Worm (Caenorhabditis elegans): Measurements from ENCODE around the gene C18H7.1.

DNA sequence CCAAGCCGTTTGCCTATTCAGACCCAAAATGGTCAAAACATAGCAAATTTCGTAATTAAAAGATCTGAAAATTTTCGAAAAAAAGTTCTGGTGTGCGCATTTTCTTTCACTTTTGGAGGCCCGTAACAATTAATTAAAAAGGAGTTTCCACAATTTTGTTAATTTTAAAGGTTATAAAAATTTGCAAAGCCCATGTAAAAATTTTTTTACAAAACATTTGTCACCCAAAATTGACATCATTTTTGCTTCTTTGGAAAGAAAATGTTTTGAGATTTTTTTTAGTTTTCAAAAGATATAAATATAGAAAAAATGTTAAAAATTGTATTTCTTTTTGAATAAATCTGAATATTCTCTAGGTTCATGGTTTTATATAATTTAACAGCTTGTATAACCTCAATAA, 51.6 kb downstream of the C18H7.1 start, which contains the start of gene K11H12.6:
- no peak for TF ChIP-seq dpl-1 (GFP tag; optimal IDR thresholded peaks at IDR 0.05)
- no peak for TF ChIP-seq egrh-3 (GFP tag; IDR thresholded peaks at IDR 0.05)
- TF ChIP-seq efl-1 (GFP tag; optimal IDR thresholded peaks at IDR 0.05) = no peak
- TF ChIP-seq hrde-1 (tag; optimal IDR thresholded peaks at IDR 0.05; ENCODE audit: borderline replicate concordance) = no peak
- no peak for TF ChIP-seq xnd-1 (tag; optimal IDR thresholded peaks at IDR 0.05)
- TF ChIP-seq F52B5.7 (tag; optimal IDR thresholded peaks at IDR 0.05) = no peak
- TF ChIP-seq mcd-1 (GFP tag; IDR thresholded peaks at IDR 0.05) = no peak
- TF ChIP-seq pha-4 (tag; optimal IDR thresholded peaks at IDR 0.05) = no peak
- TF ChIP-seq sea-2 (GFP tag; IDR thresholded peaks at IDR 0.05) = no peak
- TF ChIP-seq ztf-3 (GFP tag; optimal IDR thresholded peaks at IDR 0.05) = no peak
- no peak for TF ChIP-seq F57C9.4 (tag; optimal IDR thresholded peaks at IDR 0.05)
- no peak for TF ChIP-seq ceh-91 (GFP tag; IDR thresholded peaks at IDR 0.05)

All from whole organism, young adult.